Fruit fly (Drosophila melanogaster): Measurements from ENCODE around the gene CG3061.

The CG3061 gene

dm6 chr3R:13999531-13999930, 32.6 kb upstream of the CG3061 start (continued):
- TF ChIP-seq CG10209 (GFP tag; optimal IDR thresholded peaks at IDR 0.05) (no peak), CrebB (tag; optimal IDR thresholded peaks at IDR 0.05) (no peak), CG7963 (GFP tag; IDR thresholded peaks at IDR 0.05; ENCODE audit: partially characterized antibody) (no peak), Hsf (GFP tag; optimal IDR thresholded peaks at IDR 0.05) (no peak), CG12236 (GFP tag; optimal IDR thresholded peaks at IDR 0.05) (no peak), Asciz (GFP tag; optimal IDR thresholded peaks at IDR 0.05) (peak; percentile 85), CG17328 (GFP tag; IDR thresholded peaks at IDR 0.05) (0 out of 2 replicates have a peak, but pooled peaks have one; percentile 15), corto (GFP tag; optimal IDR thresholded peaks at IDR 0.05) (no peak), Scr (GFP tag; IDR thresholded peaks at IDR 0.05; ENCODE audit: partially characterized antibody) (no peak), Hr78 (GFP tag; optimal IDR thresholded peaks at IDR 0.05) (no peak), fd3F (GFP tag; optimal IDR thresholded peaks at IDR 0.05) (no peak), btn (GFP tag; optimal IDR thresholded peaks at IDR 0.05) (peak; percentile 44), bab2 (GFP tag; optimal IDR thresholded peaks at IDR 0.05) (no peak), MESR4 (GFP tag; optimal IDR thresholded peaks at IDR 0.05) (no peak), CG7928 (GFP tag; optimal IDR thresholded peaks at IDR 0.05) (no peak), CG8281 (tag; optimal IDR thresholded peaks at IDR 0.05) (no peak), Myb (GFP tag; optimal IDR thresholded peaks at IDR 0.05) (peak; percentile 16), prd (optimal IDR thresholded peaks at IDR 0.05) (no peak), prd (GFP tag; IDR thresholded peaks at IDR 0.05) (peak; percentile 74; the same call in 2 of the 3 replicates), zen (tag; optimal IDR thresholded peaks at IDR 0.05) (peak; percentile 68), pzg (GFP tag; optimal IDR thresholded peaks at IDR 0.05) (no peak), run (tag; optimal IDR thresholded peaks at IDR 0.05) (no peak), chinmo (GFP tag; IDR thresholded peaks at IDR 0.05; ENCODE audit: partially characterized antibody) (no peak), peb (GFP tag; IDR thresholded peaks at IDR 0.05) (peak; percentile 49; the same call in 1 of the 2 replicates), CG2199 (GFP tag; IDR thresholded peaks at IDR 0.05) (peak; percentile 71; the same call in 1 of the 3 replicates), Nf-YA (GFP tag; IDR thresholded peaks at IDR 0.05) (peak; percentile 63), ssp (GFP tag; IDR thresholded peaks at IDR 0.05) (peak; percentile 60), Mad (GFP tag; optimal IDR thresholded peaks at IDR 0.05) (no peak), pnt (GFP tag; optimal IDR thresholded peaks at IDR 0.05) (peak; percentile 51), CG15514 (GFP tag; optimal IDR thresholded peaks at IDR 0.05) (no peak), CG18619 (GFP tag; optimal IDR thresholded peaks at IDR 0.05) (no peak), Camta (GFP tag; optimal IDR thresholded peaks at IDR 0.05) (no peak), Sry-β (GFP tag; optimal IDR thresholded peaks at IDR 0.05) (no peak), hth (optimal IDR thresholded peaks at IDR 0.05) (no peak), dmrt11E (tag; optimal IDR thresholded peaks at IDR 0.05) (no peak), nau (GFP tag; optimal IDR thresholded peaks at IDR 0.05) (peak; percentile 21), Elba2 (GFP tag; optimal IDR thresholded peaks at IDR 0.05) (no peak), Hr51 (GFP tag; optimal IDR thresholded peaks at IDR 0.05) (peak in 1 of 2 experiments; percentile 55), Hand (GFP tag; optimal IDR thresholded peaks at IDR 0.05) (no peak), HHEX (GFP tag; optimal IDR thresholded peaks at IDR 0.05) (peak; percentile 71), fu2 (GFP tag; optimal IDR thresholded peaks at IDR 0.05) (no peak), ato (GFP tag; IDR thresholded peaks at IDR 0.05; ENCODE audit: partially characterized antibody) (no peak), pan (optimal IDR thresholded peaks at IDR 0.05) (no peak), pan (GFP tag; optimal IDR thresholded peaks at IDR 0.05 in 1 of 2, IDR thresholded peaks at IDR 0.05 in 1 of 2) (peak in 1 of 2 experiments; percentile 67), CG12071 (GFP tag; optimal IDR thresholded peaks at IDR 0.05) (peak; percentile 83), nom (GFP tag; optimal IDR thresholded peaks at IDR 0.05) (no peak), CG31365 (tag; optimal IDR thresholded peaks at IDR 0.05) (peak; percentile 35), C15 (GFP tag; IDR thresholded peaks at IDR 0.05) (no peak), dm (GFP tag; optimal IDR thresholded peaks at IDR 0.05) (no peak), CG8359 (GFP tag; optimal IDR thresholded peaks at IDR 0.05; ENCODE audit: borderline replicate concordance) (no peak)
